Fruit fly (Drosophila melanogaster) whole organism, pupa: ENCODE measurements around the gene CG43783.

Experiments used
- CG10348 ChIP-seq: fragments of 200-800 bp; sonication (Bioruptor generic); IDR thresholded peaks from 2 replicates; pipeline ENCODE4 v1.3.6; 2022; ENCODE audit warnings: missing biosample characterization, missing genetic modification characterization
- CG12605 ChIP-seq: fragments of 200-800 bp; sonication (Bioruptor generic); IDR thresholded peaks from 2 replicates; pipeline ENCODE4 v1.3.6; 2022; ENCODE audit warnings: missing biosample characterization, missing genetic modification characterization
- CG13204 ChIP-seq: fragments of 200-800 bp; sonication (Bioruptor generic); optimal IDR thresholded peaks from 2 replicates; lab custom pipeline; 2018; ENCODE audit warnings: missing biosample characterization, mild to moderate bottlenecking, missing genetic modification characterization, moderate library complexity
- CG14655 ChIP-seq: fragments of 200-800 bp; sonication (Bioruptor generic); optimal IDR thresholded peaks from 3 replicates; lab custom pipeline; 2017; ENCODE audit warnings: mild to moderate bottlenecking, missing biosample characterization, missing genetic modification reagents, missing genetic modification characterization
- CG15710 ChIP-seq: fragments of 200-800 bp; sonication (Bioruptor generic); optimal IDR thresholded peaks from 2 replicates; lab custom pipeline; 2018; ENCODE audit warnings: missing biosample characterization, mild to moderate bottlenecking, missing genetic modification characterization, moderate library complexity
- CG17806 ChIP-seq: fragments of 200-800 bp; sonication (Bioruptor generic); optimal IDR thresholded peaks from 2 replicates; lab custom pipeline; 2018; ENCODE audit warnings: missing biosample characterization, mild to moderate bottlenecking, missing genetic modification characterization, moderate library complexity
- CG32121 ChIP-seq: fragments of 200-800 bp; sonication (Bioruptor generic); IDR thresholded peaks from 2 replicates; pipeline ENCODE4 v1.3.6; 2022; ENCODE audit warnings: missing biosample characterization, missing genetic modification characterization
- CG34367 ChIP-seq: fragments of 200-800 bp; sonication (Bioruptor generic); optimal IDR thresholded peaks from 2 replicates; lab custom pipeline; 2018; ENCODE audit warnings: missing biosample characterization, mild to moderate bottlenecking, missing genetic modification characterization
- CG4496 ChIP-seq: fragments of 200-800 bp; sonication (Bioruptor generic); IDR thresholded peaks from 3 replicates; pipeline ENCODE4 v1.3.6; 2022; ENCODE audit warnings: missing biosample characterization, missing genetic modification characterization
- CG8159 ChIP-seq: fragments of 200-800 bp; sonication (Bioruptor generic); optimal IDR thresholded peaks from 3 replicates; lab custom pipeline; 2018; ENCODE audit warnings: missing biosample characterization, mild to moderate bottlenecking, missing genetic modification characterization, moderate library complexity
- CG8301 ChIP-seq: fragments of 200-800 bp; sonication (Bioruptor generic); optimal IDR thresholded peaks from 2 replicates; lab custom pipeline; 2018; ENCODE audit warnings: missing biosample characterization, mild to moderate bottlenecking, missing genetic modification characterization
- CG9948 ChIP-seq: fragments of 200-800 bp; sonication (Bioruptor generic); optimal IDR thresholded peaks from 2 replicates; lab custom pipeline; 2018; ENCODE audit warnings: missing biosample characterization, mild to moderate bottlenecking, missing genetic modification characterization, moderate library complexity
- D1 ChIP-seq: fragments of 200-800 bp; sonication (Bioruptor generic); optimal IDR thresholded peaks from 2 replicates; lab custom pipeline; 2018; ENCODE audit warnings: missing biosample characterization, mild to moderate bottlenecking, missing genetic modification characterization, moderate library complexity
- EcR ChIP-seq: fragments of 200-800 bp; sonication (Bioruptor generic); optimal IDR thresholded peaks from 3 replicates; lab custom pipeline; 2019; ENCODE audit warnings: missing biosample characterization, missing genetic modification characterization, mild to moderate bottlenecking, moderate library complexity, missing genetic modification reagents
- Ets98B ChIP-seq: fragments of 200-800 bp; sonication (Bioruptor generic); IDR thresholded peaks from 2 replicates; pipeline ENCODE4 v1.3.6; 2022; ENCODE audit warnings: missing biosample characterization, missing genetic modification characterization
- Pif1A ChIP-seq: fragments of 200-800 bp; sonication (Bioruptor generic); optimal IDR thresholded peaks from 3 replicates; lab custom pipeline; 2016; ENCODE audit warnings: missing biosample characterization, missing genetic modification characterization
- Pif1B ChIP-seq: fragments of 200-800 bp; sonication (Bioruptor generic); optimal IDR thresholded peaks from 3 replicates; lab custom pipeline; 2016; ENCODE audit warnings: missing biosample characterization, missing genetic modification characterization
- Snoo ChIP-seq: fragments of 200-800 bp; sonication (Bioruptor generic); optimal IDR thresholded peaks from 3 replicates; lab custom pipeline; 2017; ENCODE audit warnings: missing biosample characterization, mild to moderate bottlenecking, missing genetic modification characterization, inconsistent platforms
- fd96Ca ChIP-seq: fragments of 200-800 bp; sonication (Bioruptor generic); IDR thresholded peaks from 3 replicates; pipeline ENCODE4 v1.3.6; 2022; ENCODE audit warnings: missing biosample characterization, missing genetic modification characterization
- gl ChIP-seq: fragments of 200-800 bp; sonication (Bioruptor generic); optimal IDR thresholded peaks from 2 replicates; lab custom pipeline; 2018; ENCODE audit warnings: missing biosample characterization, mild to moderate bottlenecking, missing genetic modification characterization
- rn ChIP-seq: fragments of 200-800 bp; sonication (Bioruptor generic); IDR thresholded peaks from 2 replicates; pipeline ENCODE4 v1.3.6; 2022; ENCODE audit warnings: missing biosample characterization, missing genetic modification characterization

The CG43783 gene

DNA sequence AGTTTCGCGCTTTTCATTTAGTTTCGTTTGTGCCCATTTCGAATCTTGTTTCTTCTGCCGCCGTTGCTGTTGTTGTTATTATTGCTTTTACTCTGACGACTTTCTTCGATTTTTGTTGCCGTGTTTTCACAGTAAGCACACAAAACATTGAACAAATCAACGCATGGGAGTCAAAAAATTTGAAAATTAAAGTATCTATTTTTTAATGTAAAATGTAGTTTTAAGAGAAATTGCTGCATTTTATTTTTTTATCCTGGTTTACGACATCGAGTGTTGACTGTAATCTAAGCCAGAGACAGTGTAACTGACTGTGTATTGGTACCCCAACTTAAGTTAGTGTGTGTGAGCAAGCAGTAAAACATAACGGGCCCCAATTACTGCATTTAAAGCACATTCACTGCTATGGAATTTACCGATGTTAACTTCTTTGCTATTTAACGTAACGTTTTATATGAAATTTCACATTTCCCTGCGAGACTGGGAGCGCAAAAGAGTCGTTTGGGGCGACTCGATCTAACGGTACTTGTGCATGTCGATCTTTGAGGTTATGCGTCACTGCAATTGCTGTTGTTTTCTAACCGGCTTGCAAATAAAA lies 42.2 kb upstream of the CG43783 start:
- TF ChIP-seq CG9948 (tag; lab: Kevin White, UChicago) (peak; percentile 58), CG13204 (no peak), Pif1A (GFP tag; lab: Kevin White, UChicago) (no peak), gl (no peak), D1 (tag; lab: Kevin White, UChicago) (no peak), CG4496 (GFP tag; lab: Robert Waterston, UW) (peak; percentile 94), Pif1B (GFP tag; lab: Kevin White, UChicago) (no peak), Snoo (tag; lab: Kevin White, UChicago) (peak; percentile 79), CG14655 (no peak), CG17806 (peak; percentile 74), CG12605 (GFP tag; lab: Robert Waterston, UW) (peak; percentile 92), Ets98B (GFP tag; lab: Robert Waterston, UW) (peak; percentile 97), fd96Ca (GFP tag; lab: Robert Waterston, UW) (peak; percentile 79; the same call in 2 of the 3 replicates), rn (GFP tag; lab: Robert Waterston, UW) (peak; percentile 79), CG15710 (tag; lab: Kevin White, UChicago) (peak; percentile 58), CG8301 (tag; lab: Kevin White, UChicago) (peak; percentile 92), CG32121 (GFP tag; lab: Robert Waterston, UW) (peak; percentile 95), CG10348 (GFP tag; lab: Robert Waterston, UW) (peak; percentile 67), CG34367 (tag; lab: Kevin White, UChicago) (peak; percentile 31), CG8159 (tag; lab: Kevin White, UChicago) (no peak), EcR (GFP tag; lab: Kevin White, UChicago) (no peak)

DNA sequence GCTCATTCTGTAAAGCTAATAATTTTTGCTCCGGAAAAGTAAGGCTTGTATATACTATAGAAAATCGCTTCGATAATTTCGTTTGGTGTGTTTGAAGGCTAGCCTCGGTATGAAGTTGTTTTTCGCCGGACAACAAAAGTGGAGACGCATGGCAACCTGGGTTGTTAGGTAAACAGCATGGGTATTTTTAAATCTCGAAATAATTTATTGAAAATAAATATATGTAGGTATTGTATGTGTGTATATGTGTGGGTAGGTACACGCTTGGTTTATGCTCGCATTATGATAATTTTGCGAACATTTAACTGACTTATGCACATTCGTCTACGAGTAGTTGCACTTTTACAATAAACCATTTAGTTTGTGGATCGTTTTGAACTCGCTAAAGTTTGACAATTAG lies 36.1 kb upstream of the CG43783 start, which contains the start of gene CG5280:
Gene CG5280, minus strand, starts transcription at position 101 of the 400 bp plus-strand sequence.
- TF ChIP-seq CG15710 (tag; lab: Kevin White, UChicago) = no peak

- TF ChIP-seq CG15710 (tag; lab: Kevin White, UChicago) (no peak), Ets98B (GFP tag; lab: Robert Waterston, UW) (no peak), CG4496 (GFP tag; lab: Robert Waterston, UW) (no peak), fd96Ca (GFP tag; lab: Robert Waterston, UW) (no peak), CG13204 (no peak), CG10348 (GFP tag; lab: Robert Waterston, UW) (no peak), CG34367 (tag; lab: Kevin White, UChicago) (no peak), CG14655 (no peak), rn (GFP tag; lab: Robert Waterston, UW) (no peak), CG17806 (no peak), D1 (tag; lab: Kevin White, UChicago) (no peak), CG8301 (tag; lab: Kevin White, UChicago) (no peak), gl (no peak), CG8159 (tag; lab: Kevin White, UChicago) (no peak), Pif1A (GFP tag; lab: Kevin White, UChicago) (no peak), CG9948 (tag; lab: Kevin White, UChicago) (no peak)
These were observed 32.5 kb upstream of the CG43783 start, which contains the start of gene CG5068 for dm6 chr3L:8986582-8986981. TSS of gene CG5068 (plus strand) at chr3L:8986710.

DNA sequence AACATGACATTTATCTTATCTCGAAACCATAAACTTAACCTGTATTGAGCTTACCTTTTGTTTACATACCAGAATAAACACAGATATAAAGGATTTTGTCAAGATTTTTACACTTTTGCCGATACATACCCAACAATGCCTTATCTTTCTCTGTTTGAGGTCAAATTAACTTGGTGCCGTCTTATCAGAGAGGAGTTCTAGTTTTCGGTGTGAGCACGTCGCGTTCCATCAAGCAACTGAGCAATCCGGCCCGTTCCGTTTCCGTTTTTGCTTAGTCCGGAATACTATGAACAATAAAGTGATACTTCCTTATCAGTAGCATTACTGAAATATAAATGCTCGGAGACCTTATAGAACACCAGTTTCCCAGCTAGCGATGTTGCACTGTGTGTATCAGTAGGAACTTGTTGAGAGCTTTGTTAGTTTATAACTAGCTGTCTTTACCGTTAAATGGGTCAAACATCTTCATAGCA lies 31.8 kb upstream of the CG43783 start, which contains the start of gene Galk:
Gene Galk, minus strand, starts transcription at position 244 of the 473 bp plus-strand sequence.
- TF ChIP-seq CG32121 (GFP tag; lab: Robert Waterston, UW) (peak; percentile 8; the same call in 1 of the 2 replicates), fd96Ca (GFP tag; lab: Robert Waterston, UW) (peak; percentile 52; the same call in 1 of the 3 replicates), CG8301 (tag; lab: Kevin White, UChicago) (no peak), EcR (GFP tag; lab: Kevin White, UChicago) (peak; percentile 26), CG4496 (GFP tag; lab: Robert Waterston, UW) (0 out of 3 replicates have a peak, but pooled peaks have one; percentile 18), Ets98B (GFP tag; lab: Robert Waterston, UW) (peak; percentile 21; the same call in 1 of the 2 replicates), D1 (tag; lab: Kevin White, UChicago) (no peak), CG8159 (tag; lab: Kevin White, UChicago) (no peak), Pif1A (GFP tag; lab: Kevin White, UChicago) (no peak), gl (no peak)

DNA sequence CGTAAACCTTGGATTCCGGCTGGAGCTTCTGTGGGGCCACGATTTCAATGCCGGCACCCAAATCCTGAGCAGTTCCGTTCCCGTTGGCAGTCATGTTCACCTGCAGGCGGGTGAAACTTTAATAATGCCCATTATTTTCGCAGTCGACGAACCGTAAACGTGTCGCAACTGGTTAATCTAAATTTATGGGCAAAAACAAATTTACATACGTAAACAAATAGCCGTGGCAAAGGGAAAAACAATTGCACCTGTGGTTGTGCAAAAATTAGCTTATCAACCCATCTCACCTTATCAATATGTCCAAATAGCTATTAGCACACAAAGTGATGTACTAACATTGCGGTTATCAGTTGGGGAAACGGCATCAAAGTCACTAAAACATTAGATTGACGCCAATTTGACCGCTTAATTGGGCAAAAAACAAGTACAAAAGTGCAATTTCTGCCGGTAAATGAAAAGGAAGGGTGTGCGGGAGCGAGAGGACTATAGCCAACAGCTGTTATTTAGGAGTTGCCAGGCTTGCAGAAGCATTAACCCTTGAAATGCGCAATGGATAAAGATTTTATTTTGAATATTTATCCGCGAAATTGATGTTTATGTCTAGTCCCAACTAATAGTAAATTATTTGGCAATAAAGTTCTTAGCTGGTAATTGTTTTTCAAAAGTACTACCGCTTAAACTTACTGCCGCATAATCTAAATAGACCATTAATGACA lies 31.2 kb upstream of the CG43783 start:
- TF ChIP-seq CG8301 (tag; lab: Kevin White, UChicago) (no peak), rn (GFP tag; lab: Robert Waterston, UW) (no peak), gl (no peak), Pif1B (GFP tag; lab: Kevin White, UChicago) (no peak), CG4496 (GFP tag; lab: Robert Waterston, UW) (peak; percentile 27; the same call in 1 of the 3 replicates)

- TF ChIP-seq CG9948 (tag; lab: Kevin White, UChicago) (no peak), D1 (tag; lab: Kevin White, UChicago) (no peak), CG17806 (no peak), gl (no peak), CG4496 (GFP tag; lab: Robert Waterston, UW) (no peak), Ets98B (GFP tag; lab: Robert Waterston, UW) (no peak), CG15710 (tag; lab: Kevin White, UChicago) (no peak), EcR (GFP tag; lab: Kevin White, UChicago) (no peak), CG8159 (tag; lab: Kevin White, UChicago) (no peak), CG12605 (GFP tag; lab: Robert Waterston, UW) (no peak), CG13204 (no peak), CG34367 (tag; lab: Kevin White, UChicago) (no peak)
These were observed 28.0 kb upstream of the CG43783 start for dm6 chr3L:8982044-8982443.
